Worm (Caenorhabditis elegans): Measurements from ENCODE around the gene argn-1.

DNA sequence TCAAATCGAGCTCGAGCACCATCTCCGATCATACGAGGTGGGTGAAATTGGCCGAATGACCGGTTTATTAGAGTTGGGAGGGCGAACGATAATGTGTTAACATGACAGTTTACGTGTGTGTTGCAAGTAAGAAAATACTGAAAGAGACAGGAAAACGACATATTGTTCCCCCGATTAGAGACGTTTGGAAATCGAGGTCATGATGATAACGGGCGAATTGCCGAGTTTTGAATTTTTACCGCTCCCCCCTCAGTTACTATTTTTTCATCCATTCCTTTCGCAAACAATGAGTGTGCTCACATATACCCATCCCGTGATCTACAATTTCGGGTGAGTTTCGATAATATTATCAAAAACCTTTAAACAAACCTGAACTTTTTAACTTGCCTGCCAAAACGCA, 39.9 kb downstream of the argn-1 start:
- TF ChIP-seq klf-2 (GFP tag; conservative IDR thresholded peaks at IDR 0.05) (no peak), flt-1 (GFP tag; IDR thresholded peaks at IDR 0.05) (no peak), tab-1 (GFP tag; IDR thresholded peaks at IDR 0.05) (no peak), cog-1 (tag; optimal IDR thresholded peaks at IDR 0.05) (no peak), med-1 (GFP tag; optimal IDR thresholded peaks at IDR 0.05; ENCODE audit: insufficient read depth) (no peak)

All from whole organism, midembryonic.